Worm (Caenorhabditis elegans) whole organism, L1 larva: ENCODE measurements around the gene arf-1.
A peak's percentile ranks its signal among the peaks of the same experiment; 100 is the strongest.

ENCODE experiments used
- F16B12.6 ChIP-seq: fragments of 150-350 bp; optimal IDR thresholded peaks from 2 replicates; lab custom pipeline; 2014; ENCODE audit warnings: missing biosample characterization, missing genetic modification characterization
- aly-2 ChIP-seq: fragments of 150-350 bp; optimal IDR thresholded peaks from 2 replicates; lab custom pipeline; 2014; ENCODE audit warnings: missing biosample characterization, missing genetic modification characterization
- ama-1 ChIP-seq: fragments of 150-350 bp; optimal IDR thresholded peaks from 2 replicates; lab custom pipeline; 2014
- blmp-1 ChIP-seq: fragments of 150-350 bp; optimal IDR thresholded peaks from 2 replicates; lab custom pipeline; 2014; ENCODE audit warnings: missing biosample characterization, missing genetic modification characterization
- ceh-82 ChIP-seq, 3 experiments: fragments of 150-350 bp in 1 of 3; sonication (generic microtip) in 2 of 3; optimal IDR thresholded peaks; 2 replicates each; lab custom pipeline; 2014 to 2017; ENCODE audit warnings: missing biosample characterization in 3 of 3, missing genetic modification characterization in 3 of 3
- ceh-88 ChIP-seq: fragments of 200-800 bp; sonication (Bioruptor generic); IDR thresholded peaks from 2 replicates; pipeline ENCODE4 v1.3.6; 2022; ENCODE audit warnings: missing genetic modification characterization, missing compliant biosample characterization
- ces-1 ChIP-seq: fragments of 150-350 bp; optimal IDR thresholded peaks from 2 replicates; lab custom pipeline; 2014; ENCODE audit warnings: missing biosample characterization, missing genetic modification reagents, missing genetic modification characterization
- efl-1 ChIP-seq, 4 experiments: fragments of 150-350 bp; optimal IDR thresholded peaks in 3 of 4; peaks in 1 of 4; 1 replicate in 1 of 4; 2 replicates in 3 of 4; lab custom pipeline; 2014; ENCODE audit warnings: missing biosample characterization in 2 of 4, missing genetic modification characterization in 2 of 4, missing genetic modification reagents in 2 of 4
- egl-13 ChIP-seq: sonication (generic microtip); optimal IDR thresholded peaks from 2 replicates; lab custom pipeline; 2016; ENCODE audit warnings: missing genotype, missing genetic modification reagents, missing genetic modification characterization, missing compliant biosample characterization
- elt-3 ChIP-seq, 6 experiments: fragments of 150-350 bp in 1 of 6; sonication (generic microtip); optimal IDR thresholded peaks; 2 replicates each; lab custom pipeline; 2017 to 2018; ENCODE audit warnings: missing biosample characterization in 6 of 6, missing genetic modification characterization in 6 of 6, inconsistent platforms in 1 of 6
- ets-5 ChIP-seq: fragments of 200-800 bp; sonication (Bioruptor generic); IDR thresholded peaks from 2 replicates; pipeline ENCODE4 v1.3.6; 2022; ENCODE audit warnings: missing genetic modification characterization, missing compliant biosample characterization
- fkh-8 ChIP-seq: sonication (generic microtip); optimal IDR thresholded peaks from 2 replicates; lab custom pipeline; 2016; ENCODE audit warnings: mild to moderate bottlenecking, missing genetic modification characterization, missing compliant biosample characterization
- grh-1 ChIP-seq: fragments of 200-800 bp; sonication (Bioruptor generic); IDR thresholded peaks from 2 replicates; pipeline ENCODE4 v1.3.6; 2022; ENCODE audit warnings: missing genetic modification reagents, missing genetic modification characterization, missing compliant biosample characterization
- hlh-17 ChIP-seq: fragments of 200-800 bp; sonication (Bioruptor generic); optimal IDR thresholded peaks from 2 replicates; lab custom pipeline; 2018; ENCODE audit warnings: missing genetic modification characterization, mild to moderate bottlenecking, missing compliant biosample characterization, moderate library complexity, borderline replicate concordance
- hlh-4 ChIP-seq: sonication (generic microtip); optimal IDR thresholded peaks from 2 replicates; lab custom pipeline; 2016; ENCODE audit warnings: mild to moderate bottlenecking, missing genetic modification characterization, missing compliant biosample characterization
- hpl-2 ChIP-seq: fragments of 150-350 bp; optimal IDR thresholded peaks from 2 replicates; lab custom pipeline; 2014; ENCODE audit warnings: missing biosample characterization, missing genetic modification reagents, missing genetic modification characterization
- jun-1 ChIP-seq: fragments of 150-350 bp; optimal IDR thresholded peaks from 2 replicates; lab custom pipeline; 2014; ENCODE audit warnings: missing biosample characterization, missing genetic modification reagents, missing genetic modification characterization
- lin-13 ChIP-seq: fragments of 150-350 bp; optimal IDR thresholded peaks from 2 replicates; lab custom pipeline; 2014; ENCODE audit warnings: missing biosample characterization, missing genetic modification reagents, missing genetic modification characterization
- lin-14 ChIP-seq: fragments of 200-800 bp; sonication (Bioruptor generic); optimal IDR thresholded peaks from 2 replicates; lab custom pipeline; 2018; ENCODE audit warnings: mild to moderate bottlenecking, missing genetic modification characterization, moderate library complexity, missing compliant biosample characterization
- lin-39 ChIP-seq: fragments of 150-350 bp; optimal IDR thresholded peaks from 2 replicates; lab custom pipeline; 2014; ENCODE audit warnings: missing biosample characterization, missing genetic modification reagents, missing genetic modification characterization
- lir-3 ChIP-seq: sonication (generic microtip); optimal IDR thresholded peaks from 2 replicates; lab custom pipeline; 2016; ENCODE audit warnings: mild to moderate bottlenecking, missing genetic modification characterization, moderate library complexity, missing compliant biosample characterization; ENCODE audit not compliant: poor library complexity
- lsy-2 ChIP-seq, 2 experiments: fragments of 150-350 bp; optimal IDR thresholded peaks; 2 replicates each; lab custom pipeline; 2014; ENCODE audit warnings: missing biosample characterization in 2 of 2, missing genetic modification characterization in 2 of 2
- mdl-1 ChIP-seq, 2 experiments: fragments of 150-350 bp; optimal IDR thresholded peaks; 2 replicates each; lab custom pipeline; 2014 to 2017; ENCODE audit warnings: missing biosample characterization in 2 of 2, missing genetic modification characterization in 2 of 2, inconsistent platforms in 1 of 2
- mef-2 ChIP-seq: fragments of 150-350 bp; optimal IDR thresholded peaks from 2 replicates; lab custom pipeline; 2014; ENCODE audit warnings: missing biosample characterization, missing genetic modification characterization
- mep-1 ChIP-seq: fragments of 150-350 bp; optimal IDR thresholded peaks from 2 replicates; lab custom pipeline; 2014; ENCODE audit warnings: missing biosample characterization, missing genetic modification characterization
- nhr-11 ChIP-seq: fragments of 150-350 bp; optimal IDR thresholded peaks from 2 replicates; lab custom pipeline; 2014; ENCODE audit warnings: missing biosample characterization, missing genetic modification characterization
- nhr-12 ChIP-seq: sonication (generic microtip); optimal IDR thresholded peaks from 2 replicates; lab custom pipeline; 2017; ENCODE audit warnings: missing biosample characterization, missing genetic modification characterization
- nhr-28 ChIP-seq: fragments of 150-350 bp; optimal IDR thresholded peaks from 2 replicates; lab custom pipeline; 2014; ENCODE audit warnings: missing biosample characterization, missing genetic modification characterization
- nhr-47 ChIP-seq: sonication (generic microtip); optimal IDR thresholded peaks from 2 replicates; lab custom pipeline; 2016; ENCODE audit warnings: mild to moderate bottlenecking, missing genetic modification characterization, moderate library complexity, missing compliant biosample characterization
- nhr-76 ChIP-seq: sonication (generic microtip); optimal IDR thresholded peaks from 2 replicates; lab custom pipeline; 2017; ENCODE audit warnings: missing biosample characterization, missing genetic modification characterization
- nhr-85 ChIP-seq: sonication (generic microtip); peaks from one replicate; lab custom pipeline; 2016; ENCODE audit warnings: missing genetic modification characterization, inconsistent platforms, missing compliant biosample characterization
- nhr-90 ChIP-seq: sonication (generic microtip); optimal IDR thresholded peaks from 2 replicates; lab custom pipeline; 2016; ENCODE audit warnings: mild to moderate bottlenecking, missing genetic modification characterization, missing compliant biosample characterization; ENCODE audit not compliant: poor library complexity
- pag-3 ChIP-seq: sonication (generic microtip); optimal IDR thresholded peaks from 2 replicates; lab custom pipeline; 2017; ENCODE audit warnings: missing genetic modification characterization, mild to moderate bottlenecking, missing compliant biosample characterization, antibody characterized with exemption, borderline replicate concordance; ENCODE audit not compliant: insufficient read depth
- rnt-1 ChIP-seq: sonication (generic microtip); optimal IDR thresholded peaks from 2 replicates; lab custom pipeline; 2016; ENCODE audit warnings: mild to moderate bottlenecking, missing genetic modification characterization, moderate library complexity, missing compliant biosample characterization
- unc-130 ChIP-seq: fragments of 150-350 bp; optimal IDR thresholded peaks from 2 replicates; lab custom pipeline; 2017; ENCODE audit warnings: missing biosample characterization, missing genetic modification characterization, inconsistent platforms
- unc-30 ChIP-seq: sonication (generic microtip); optimal IDR thresholded peaks from 2 replicates; lab custom pipeline; 2017; ENCODE audit warnings: missing biosample characterization, missing genetic modification characterization
- unc-62 ChIP-seq: fragments of 150-350 bp; optimal IDR thresholded peaks from 2 replicates; lab custom pipeline; 2014; ENCODE audit warnings: missing biosample characterization, missing genetic modification reagents, missing genetic modification characterization
- unc-86 ChIP-seq: sonication (generic microtip); optimal IDR thresholded peaks from 2 replicates; lab custom pipeline; 2016; ENCODE audit warnings: missing genetic modification characterization, missing compliant biosample characterization
- unc-98 ChIP-seq: fragments of 200-800 bp; sonication (Bioruptor generic); IDR thresholded peaks from 2 replicates; pipeline ENCODE4 v1.3.6; 2022; ENCODE audit warnings: missing genetic modification characterization, missing compliant biosample characterization
- ztf-11 ChIP-seq, 2 experiments: sonication (generic microtip); optimal IDR thresholded peaks; 2 replicates each; lab custom pipeline; 2016 to 2017; ENCODE audit warnings: missing genetic modification characterization in 2 of 2, missing biosample characterization in 1 of 2, missing compliant biosample characterization in 1 of 2

The arf-1 gene

ce11 chrIII:5678935-5679334 lies 35.8 kb upstream of the arf-1 start, which contains the start of the genes ska-3 and rps-12 (continued):
- peak; percentile 76 for TF ChIP-seq F16B12.6
- TF ChIP-seq lin-13 (GFP tag; lab: Kevin White, UChicago): peak; percentile 99
- peak; percentile 96 to 100 (median 99) for TF ChIP-seq elt-3 (tag; optimal IDR thresholded peaks at IDR 0.05; lab: Kevin White, UChicago)
- peak; percentile 82 for TF ChIP-seq nhr-76 (tag; lab: Kevin White, UChicago)
- peak; percentile 99 for TF ChIP-seq unc-86 (tag; lab: Kevin White, UChicago)
- TF ChIP-seq nhr-11 (tag; lab: Kevin White, UChicago): peak; percentile 96
- peak; percentile 99 for TF ChIP-seq nhr-47 (tag; lab: Kevin White, UChicago)
- peak; percentile 100 for TF ChIP-seq mep-1 (tag; lab: Kevin White, UChicago)
- peak; percentile 93 for TF ChIP-seq ama-1 (lab: Kevin White, UChicago)
- TF ChIP-seq lin-39 (tag; lab: Kevin White, UChicago): peak; percentile 97
- TF ChIP-seq ztf-11 (tag; optimal IDR thresholded peaks at IDR 0.05; lab: Kevin White, UChicago): peak; percentile 29 to 93
- peak; percentile 96 for TF ChIP-seq hpl-2 (GFP tag; lab: Kevin White, UChicago)
- TF ChIP-seq unc-30 (tag; lab: Kevin White, UChicago): peak; percentile 33
- TF ChIP-seq nhr-90 (tag; lab: Kevin White, UChicago): peak; percentile 99
- peak; percentile 99 for TF ChIP-seq fkh-8 (tag; lab: Kevin White, UChicago)
- peak; percentile 99 for TF ChIP-seq rnt-1 (tag; lab: Kevin White, UChicago)
- peak; percentile 86 for TF ChIP-seq unc-98
- peak; percentile 98 for TF ChIP-seq lsy-2 (tag; optimal IDR thresholded peaks at IDR 0.05; lab: Kevin White, UChicago)
- TF ChIP-seq hlh-17: no peak
- peak; percentile 54 to 99 for TF ChIP-seq mdl-1 (tag; optimal IDR thresholded peaks at IDR 0.05; lab: Kevin White, UChicago)
- TF ChIP-seq nhr-12: peak; percentile 58
- TF ChIP-seq aly-2 (tag; lab: Kevin White, UChicago): peak; percentile 98
- peak; percentile 99 for TF ChIP-seq nhr-85 (tag; lab: Kevin White, UChicago)
- peak; percentile 99 to 100 (median 100) for TF ChIP-seq ceh-82 (tag; optimal IDR thresholded peaks at IDR 0.05; lab: Kevin White, UChicago)
- TF ChIP-seq pag-3 (tag; lab: Kevin White, UChicago): peak; percentile 87
- peak; percentile 96 for TF ChIP-seq egl-13 (tag; lab: Kevin White, UChicago)
- TF ChIP-seq unc-62 (GFP tag; lab: Kevin White, UChicago): peak; percentile 79
- peak; percentile 94 for TF ChIP-seq mef-2
- TF ChIP-seq lir-3 (tag; lab: Kevin White, UChicago): peak; percentile 93
- peak; percentile 98 for TF ChIP-seq jun-1 (tag; lab: Kevin White, UChicago)
- peak; percentile 98 to 99 for TF ChIP-seq efl-1 (optimal IDR thresholded peaks at IDR 0.05; lab: Kevin White, UChicago)
- TF ChIP-seq efl-1 (GFP tag; optimal IDR thresholded peaks at IDR 0.05 in 1 of 2; lab: Kevin White, UChicago): peak; percentile 95 to 100

- TF ChIP-seq jun-1 (tag; lab: Kevin White, UChicago) (no peak), blmp-1 (tag; lab: Kevin White, UChicago) (peak; percentile 2), lin-14 (GFP tag; lab: Kevin White, UChicago) (no peak), nhr-47 (tag; lab: Kevin White, UChicago) (peak; percentile 14), lsy-2 (tag; optimal IDR thresholded peaks at IDR 0.05; lab: Kevin White, UChicago) (peak in 1 of 2 experiments; percentile 7)
These were observed 34.5 kb upstream of the arf-1 start, which contains the start of gene pst-2 for ce11 chrIII:5680141-5680540. pst-2 (plus strand) TSS chrIII:5680433.

ce11 chrIII:5683998-5684397 lies 30.7 kb upstream of the arf-1 start, which contains the start of gene rcan-1:
rcan-1 (minus strand) TSS chrIII:5684098.
- no peak for TF ChIP-seq grh-1
- TF ChIP-seq hlh-4 (tag; lab: Kevin White, UChicago): no peak
- TF ChIP-seq ets-5 (GFP tag; lab: Robert Waterston, UW): no peak
- no peak for TF ChIP-seq ceh-88
- TF ChIP-seq unc-130 (tag; lab: Kevin White, UChicago): no peak
- no peak for TF ChIP-seq ces-1 (GFP tag; lab: Kevin White, UChicago)
- no peak for TF ChIP-seq nhr-28 (tag; lab: Kevin White, UChicago)
- TF ChIP-seq ztf-11 (tag; optimal IDR thresholded peaks at IDR 0.05; lab: Kevin White, UChicago): no peak
- no peak for TF ChIP-seq hlh-17
- TF ChIP-seq efl-1 (optimal IDR thresholded peaks at IDR 0.05; lab: Kevin White, UChicago): no peak
- TF ChIP-seq efl-1 (GFP tag; optimal IDR thresholded peaks at IDR 0.05 in 1 of 2; lab: Kevin White, UChicago): no peak
